Worm (Caenorhabditis elegans): ENCODE results near the gene Y39C12A.9.

Gene Y39C12A.9

DNA sequence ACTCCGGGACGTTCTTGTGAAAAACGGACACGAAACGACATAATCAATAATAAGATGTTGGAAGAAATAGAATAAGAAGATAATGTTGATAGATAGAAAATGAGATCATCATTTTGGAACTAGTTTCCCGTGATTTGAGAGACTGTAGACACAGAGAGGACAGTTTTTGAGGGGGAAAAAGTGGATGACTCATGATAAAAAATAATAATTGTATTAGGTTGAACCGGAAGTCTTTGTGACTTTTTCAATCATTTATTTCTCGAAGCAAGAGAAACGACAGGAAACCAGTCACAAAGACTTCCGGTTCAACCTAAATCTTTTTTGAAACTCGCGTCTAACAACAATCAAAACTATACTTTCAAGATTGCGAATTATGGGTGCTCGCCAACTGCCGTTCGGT lies 32.0 kb downstream of the Y39C12A.9 start, which contains the start of gene mlt-3:
Gene mlt-3 (minus strand): TSS at position 101 of the 400 bp plus-strand sequence.
- TF ChIP-seq ceh-19 (GFP tag; optimal IDR thresholded peaks at IDR 0.05), result no peak
- no peak for TF ChIP-seq pros-1 (tag; optimal IDR thresholded peaks at IDR 0.05)
- no peak for TF ChIP-seq pha-4 (tag; optimal IDR thresholded peaks at IDR 0.05)
- TF ChIP-seq ceh-31 (tag; optimal IDR thresholded peaks at IDR 0.05), result no peak
- TF ChIP-seq npax-4 (tag; optimal IDR thresholded peaks at IDR 0.05), result no peak
- TF ChIP-seq T23F11.4 (GFP tag; optimal IDR thresholded peaks at IDR 0.05), result no peak
- TF ChIP-seq nhr-232 (tag; optimal IDR thresholded peaks at IDR 0.05), result no peak
- TF ChIP-seq tbx-7 (tag; optimal IDR thresholded peaks at IDR 0.05), result no peak
- no peak for TF ChIP-seq pat-9 (tag; optimal IDR thresholded peaks at IDR 0.05)
- TF ChIP-seq zip-5 (tag; optimal IDR thresholded peaks at IDR 0.05), result no peak
- no peak for TF ChIP-seq pha-2 (tag; optimal IDR thresholded peaks at IDR 0.05)
- TF ChIP-seq ceh-18 (tag; optimal IDR thresholded peaks at IDR 0.05), result no peak
- TF ChIP-seq pqm-1 (tag; optimal IDR thresholded peaks at IDR 0.05), result no peak
- TF ChIP-seq dve-1 (tag; optimal IDR thresholded peaks at IDR 0.05), result no peak
- no peak for TF ChIP-seq fax-1 (tag; optimal IDR thresholded peaks at IDR 0.05)

DNA sequence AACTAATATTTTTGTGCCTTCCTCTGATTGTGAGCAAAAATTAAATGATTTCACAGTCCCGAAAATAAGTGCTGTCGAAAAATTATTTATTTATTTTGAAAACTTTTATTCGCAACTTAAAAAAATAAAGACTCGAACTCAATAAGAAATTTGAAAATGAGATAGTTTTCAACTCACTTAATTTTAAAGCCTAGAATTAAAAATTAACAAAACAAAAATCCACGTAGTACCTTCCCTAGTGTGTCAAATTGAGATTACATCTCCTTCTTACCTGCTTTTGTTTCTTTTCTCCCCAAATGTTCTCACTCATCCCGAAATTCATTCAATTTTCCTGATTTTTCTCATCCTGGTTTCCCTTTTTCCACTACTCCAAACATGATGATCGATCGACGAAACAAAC lies 39.7 kb downstream of the Y39C12A.9 start, which contains the start of gene F35G2.5:
Gene F35G2.5 (plus strand): TSS at position 301 of the 400 bp plus-strand sequence.
- no peak for TF ChIP-seq hlh-13 (GFP tag; optimal IDR thresholded peaks at IDR 0.05)
- TF ChIP-seq dmd-4 (tag; optimal IDR thresholded peaks at IDR 0.05; ENCODE audit: borderline replicate concordance), result no peak
- no peak for TF ChIP-seq dve-1 (tag; optimal IDR thresholded peaks at IDR 0.05)
- no peak for TF ChIP-seq lim-6 (tag; optimal IDR thresholded peaks at IDR 0.05)
- TF ChIP-seq unc-55 (GFP tag; optimal IDR thresholded peaks at IDR 0.05), result no peak
- TF ChIP-seq C08G9.2 (tag; optimal IDR thresholded peaks at IDR 0.05), result no peak
- TF ChIP-seq ceh-45 (GFP tag; IDR thresholded peaks at IDR 0.05), result no peak
- no peak for TF ChIP-seq mec-3 (tag; optimal IDR thresholded peaks at IDR 0.05; ENCODE audit: borderline replicate concordance)
- TF ChIP-seq ceh-18 (tag; optimal IDR thresholded peaks at IDR 0.05), result no peak
- TF ChIP-seq F13H6.1 (tag; optimal IDR thresholded peaks at IDR 0.05), result no peak

DNA sequence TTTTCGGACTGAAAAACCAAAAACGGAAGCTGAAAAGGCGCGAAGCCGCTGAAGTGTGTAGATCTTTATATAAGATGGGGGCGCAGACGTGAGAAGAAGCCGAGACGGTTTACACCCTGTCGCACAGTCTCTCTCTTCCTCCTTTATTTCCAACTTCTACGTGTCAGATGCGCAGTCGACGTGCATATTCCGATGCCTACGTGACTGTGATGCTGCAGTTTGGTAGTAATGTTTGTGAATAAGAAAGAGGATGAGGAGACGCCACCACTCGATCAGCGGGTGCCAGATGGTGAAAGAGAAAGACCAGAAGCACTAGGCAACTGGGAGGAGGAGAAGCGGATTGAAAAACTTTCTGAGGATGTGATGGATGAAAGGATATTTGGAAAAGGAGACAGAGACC lies 40.8 kb downstream of the Y39C12A.9 start:
- TF ChIP-seq ceh-22 (tag; optimal IDR thresholded peaks at IDR 0.05) (no peak), ceh-18 (tag; optimal IDR thresholded peaks at IDR 0.05) (peak; percentile 1), sdc-2 (tag; optimal IDR thresholded peaks at IDR 0.05) (no peak)

DNA sequence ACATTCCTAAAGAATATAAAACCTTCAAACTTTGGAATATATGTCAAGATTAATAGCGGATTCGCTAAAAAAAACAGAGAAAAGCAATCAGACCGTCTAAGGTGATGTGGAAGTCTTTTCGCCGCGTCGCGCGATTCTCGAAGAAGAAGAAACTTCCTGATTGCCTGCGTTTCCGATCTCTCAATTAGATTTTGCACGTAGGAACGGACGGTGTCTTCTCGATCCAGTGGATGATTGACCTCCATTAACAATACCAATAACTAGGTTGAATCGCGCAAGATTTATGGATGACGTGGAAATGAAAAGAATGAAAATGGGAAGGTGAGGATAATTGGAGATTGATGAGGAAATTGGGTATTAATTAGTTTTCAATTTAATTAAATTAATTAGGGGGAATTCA lies 41.9 kb downstream of the Y39C12A.9 start:
- TF ChIP-seq nfya-1 (tag; optimal IDR thresholded peaks at IDR 0.05) (no peak), pqm-1 (tag; optimal IDR thresholded peaks at IDR 0.05) (no peak), ztf-16 (tag; optimal IDR thresholded peaks at IDR 0.05) (no peak), unc-3 (GFP tag; conservative IDR thresholded peaks at IDR 0.05) (no peak), unc-3 (tag; optimal IDR thresholded peaks at IDR 0.05) (no peak), npax-4 (tag; optimal IDR thresholded peaks at IDR 0.05) (no peak), rnt-1 (tag; optimal IDR thresholded peaks at IDR 0.05) (no peak), ceh-2 (tag; optimal IDR thresholded peaks at IDR 0.05) (no peak), unc-42 (tag; optimal IDR thresholded peaks at IDR 0.05) (no peak), ceh-9 (tag; optimal IDR thresholded peaks at IDR 0.05) (no peak), hlh-6 (tag; optimal IDR thresholded peaks at IDR 0.05) (no peak), ttx-3 (tag; optimal IDR thresholded peaks at IDR 0.05) (no peak), sdc-2 (tag; optimal IDR thresholded peaks at IDR 0.05) (no peak), sox-4 (tag; optimal IDR thresholded peaks at IDR 0.05) (no peak)

DNA sequence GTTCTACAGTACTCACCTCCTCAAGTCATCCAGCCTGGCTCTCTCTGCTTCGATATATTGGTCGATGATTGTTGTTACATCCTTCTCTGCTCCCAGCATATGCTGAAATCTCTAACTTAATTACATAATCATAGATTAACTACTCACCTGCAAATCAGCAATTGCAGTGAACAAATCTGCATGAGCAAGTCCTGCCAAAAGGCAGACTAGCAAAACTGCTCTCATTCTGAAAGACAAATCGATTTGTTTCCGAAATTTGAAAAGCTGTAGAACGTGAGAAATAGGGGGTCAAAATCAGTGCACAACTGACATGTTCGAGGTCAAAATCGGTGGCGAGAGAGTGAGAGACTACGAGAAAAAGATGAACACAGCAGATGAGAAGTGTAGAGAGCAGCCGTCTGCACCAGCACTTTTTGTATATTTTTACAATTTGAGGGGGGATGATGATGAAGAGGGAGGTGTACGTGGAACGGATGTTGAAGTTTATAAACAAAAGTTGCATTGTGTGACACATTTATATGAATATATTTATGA lies 43.2 kb downstream of the Y39C12A.9 start, which contains the start of gene phy-2:
Gene phy-2 (minus strand): TSS at position 226 of the 534 bp plus-strand sequence.
- TF ChIP-seq unc-55 (GFP tag; optimal IDR thresholded peaks at IDR 0.05) (peak; percentile 2), fax-1 (tag; optimal IDR thresholded peaks at IDR 0.05) (no peak), unc-3 (GFP tag; conservative IDR thresholded peaks at IDR 0.05) (0 out of 2 replicates have a peak, but pooled peaks have one; percentile 10), unc-3 (tag; optimal IDR thresholded peaks at IDR 0.05) (no peak)
